Worm (Caenorhabditis elegans) whole organism, mixed stage, embryonic: ENCODE measurements around the gene lmd-3.

Experiments
- bed-3 ChIP-seq: fragments of 200-800 bp; sonication (Bioruptor generic); optimal IDR thresholded peaks from 3 replicates; lab custom pipeline; 2018; ENCODE audit warnings: mild to moderate bottlenecking, missing genetic modification characterization, moderate library complexity, missing compliant biosample characterization
- blmp-1 ChIP-seq: fragments of 150-350 bp; optimal IDR thresholded peaks from 2 replicates; lab custom pipeline; 2014; ENCODE audit warnings: missing biosample characterization, missing genetic modification characterization
- ceh-39 ChIP-seq: fragments of 150-350 bp; optimal IDR thresholded peaks from 2 replicates; lab custom pipeline; 2014; ENCODE audit warnings: missing biosample characterization, missing genetic modification characterization
- ceh-43 ChIP-seq: fragments of 200-800 bp; sonication (Bioruptor generic); optimal IDR thresholded peaks from 2 replicates; lab custom pipeline; 2018; ENCODE audit warnings: mild to moderate bottlenecking, missing genetic modification characterization, moderate library complexity, missing compliant biosample characterization
- ces-1 ChIP-seq: fragments of 150-350 bp; optimal IDR thresholded peaks from 2 replicates; lab custom pipeline; 2014; ENCODE audit warnings: missing biosample characterization, missing genetic modification reagents, missing genetic modification characterization
- cnd-1 ChIP-seq: fragments of 200-800 bp; sonication (Bioruptor generic); optimal IDR thresholded peaks from 2 replicates; lab custom pipeline; 2018; ENCODE audit warnings: mild to moderate bottlenecking, missing genetic modification characterization, missing compliant biosample characterization
- drap-1 ChIP-seq: fragments of 200-800 bp; sonication (Bioruptor generic); optimal IDR thresholded peaks from 3 replicates; lab custom pipeline; 2018; ENCODE audit warnings: mild to moderate bottlenecking, missing genetic modification characterization, missing compliant biosample characterization
- elt-1 ChIP-seq: sonication (generic microtip); optimal IDR thresholded peaks from 2 replicates; lab custom pipeline; 2017; ENCODE audit warnings: missing genetic modification characterization, mild to moderate bottlenecking, missing compliant biosample characterization, antibody characterized with exemption, moderate library complexity, borderline replicate concordance; ENCODE audit not compliant: insufficient read depth
- elt-3 ChIP-seq: fragments of 150-350 bp; optimal IDR thresholded peaks from 2 replicates; lab custom pipeline; 2014; ENCODE audit warnings: missing biosample characterization, missing genetic modification characterization
- flh-1 ChIP-seq: fragments of 200-800 bp; sonication (Bioruptor generic); optimal IDR thresholded peaks from 2 replicates; lab custom pipeline; 2018; ENCODE audit warnings: mild to moderate bottlenecking, missing genetic modification characterization, moderate library complexity, missing compliant biosample characterization
- hlh-1 ChIP-seq: fragments of 150-350 bp; optimal IDR thresholded peaks from 2 replicates; lab custom pipeline; 2014; ENCODE audit warnings: missing biosample characterization, missing genetic modification reagents, missing genetic modification characterization
- lin-32 ChIP-seq: fragments of 200-800 bp; sonication (Bioruptor generic); optimal IDR thresholded peaks from 2 replicates; lab custom pipeline; 2018; ENCODE audit warnings: mild to moderate bottlenecking, missing genetic modification characterization, missing compliant biosample characterization
- lsy-2 ChIP-seq: fragments of 150-350 bp; optimal IDR thresholded peaks from 2 replicates; lab custom pipeline; 2014; ENCODE audit warnings: missing biosample characterization, missing genetic modification characterization
- mab-5 ChIP-seq: fragments of 150-350 bp; optimal IDR thresholded peaks from 2 replicates; lab custom pipeline; 2014; ENCODE audit warnings: missing biosample characterization, missing genetic modification characterization
- mep-1 ChIP-seq: fragments of 150-350 bp; optimal IDR thresholded peaks from 2 replicates; lab custom pipeline; 2017; ENCODE audit warnings: missing biosample characterization, missing genetic modification reagents, missing genetic modification characterization, inconsistent platforms
- mls-2 ChIP-seq: sonication (generic microtip); optimal IDR thresholded peaks from 2 replicates; lab custom pipeline; 2016; ENCODE audit warnings: mild to moderate bottlenecking, missing genetic modification characterization, moderate library complexity, missing compliant biosample characterization
- nhr-2 ChIP-seq: fragments of 150-350 bp; optimal IDR thresholded peaks from 2 replicates; lab custom pipeline; 2014; ENCODE audit warnings: missing biosample characterization, missing genetic modification characterization
- nhr-76 ChIP-seq: sonication (generic microtip); optimal IDR thresholded peaks from 2 replicates; lab custom pipeline; 2017; ENCODE audit warnings: missing biosample characterization, missing genetic modification characterization
- pha-4 ChIP-seq: fragments of 150-350 bp; optimal IDR thresholded peaks from 2 replicates; lab custom pipeline; 2018; ENCODE audit warnings: missing biosample characterization, missing genetic modification reagents, missing genetic modification characterization
- sem-2 ChIP-seq: fragments of 200-800 bp; sonication (Bioruptor generic); optimal IDR thresholded peaks from 2 replicates; lab custom pipeline; 2018; ENCODE audit warnings: mild to moderate bottlenecking, missing genetic modification characterization, missing compliant biosample characterization
- snpc-4 ChIP-seq: fragments of 150-350 bp; optimal IDR thresholded peaks from 2 replicates; lab custom pipeline; 2014; ENCODE audit warnings: missing biosample characterization, missing genetic modification characterization
- sptf-1 ChIP-seq: sonication (generic microtip); optimal IDR thresholded peaks from 2 replicates; lab custom pipeline; 2017; ENCODE audit warnings: mild to moderate bottlenecking, missing genetic modification characterization, moderate library complexity, missing compliant biosample characterization
- unc-120 ChIP-seq: sonication (generic microtip); optimal IDR thresholded peaks from 2 replicates; lab custom pipeline; 2017; ENCODE audit warnings: missing genetic modification characterization, missing compliant biosample characterization; ENCODE audit not compliant: poor library complexity, severe bottlenecking
- unc-39 ChIP-seq: fragments of 150-350 bp; optimal IDR thresholded peaks from 2 replicates; lab custom pipeline; 2014; ENCODE audit warnings: missing biosample characterization, missing genetic modification characterization
- unc-62 ChIP-seq: fragments of 150-350 bp; optimal IDR thresholded peaks from 2 replicates; lab custom pipeline; 2014; ENCODE audit warnings: missing biosample characterization, missing genetic modification reagents, missing genetic modification characterization
- zip-8 ChIP-seq: fragments of 150-350 bp; optimal IDR thresholded peaks from 2 replicates; lab custom pipeline; 2014; ENCODE audit warnings: missing biosample characterization, missing genetic modification characterization
- ztf-11 ChIP-seq: fragments of 150-350 bp; optimal IDR thresholded peaks from 2 replicates; lab custom pipeline; 2014; ENCODE audit warnings: missing biosample characterization, missing genetic modification characterization

The lmd-3 gene

DNA sequence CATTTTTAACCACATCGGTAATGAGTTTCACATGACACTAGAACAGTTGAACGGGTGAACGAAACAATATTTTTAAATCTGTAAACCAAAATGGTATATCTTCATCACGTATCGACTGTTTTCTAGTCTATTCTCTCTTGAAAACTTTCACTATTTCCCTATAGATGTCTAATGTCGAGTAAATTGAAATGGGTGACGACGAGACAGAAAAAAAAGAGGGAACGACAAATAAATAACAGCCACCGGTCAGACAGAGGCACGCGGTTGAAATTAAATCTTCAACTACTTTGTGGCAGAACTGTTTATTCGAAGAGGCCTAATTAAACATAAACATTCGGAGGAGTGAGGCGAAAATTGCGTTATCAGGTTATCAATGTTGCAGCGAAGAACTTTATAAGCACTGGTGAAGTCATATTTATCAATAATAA, 10.2 kb downstream of the lmd-3 start:
- TF ChIP-seq bed-3 (GFP tag; lab: Kevin White, UChicago) (no peak), ceh-43 (GFP tag; lab: Kevin White, UChicago) (no peak), elt-3 (no peak), lsy-2 (tag; lab: Kevin White, UChicago) (no peak), blmp-1 (tag; lab: Kevin White, UChicago) (no peak), snpc-4 (tag; lab: Kevin White, UChicago) (no peak), cnd-1 (tag; lab: Kevin White, UChicago) (no peak), unc-62 (GFP tag; lab: Kevin White, UChicago) (no peak), pha-4 (no peak), hlh-1 (tag; lab: Kevin White, UChicago) (no peak), drap-1 (GFP tag; lab: Kevin White, UChicago) (no peak), nhr-2 (no peak), zip-8 (tag; lab: Kevin White, UChicago) (no peak), sptf-1 (tag; lab: Kevin White, UChicago) (no peak), ceh-39 (tag; lab: Kevin White, UChicago) (no peak), mab-5 (tag; lab: Kevin White, UChicago) (no peak), flh-1 (GFP tag; lab: Kevin White, UChicago) (no peak), ces-1 (GFP tag; lab: Kevin White, UChicago) (no peak)

DNA sequence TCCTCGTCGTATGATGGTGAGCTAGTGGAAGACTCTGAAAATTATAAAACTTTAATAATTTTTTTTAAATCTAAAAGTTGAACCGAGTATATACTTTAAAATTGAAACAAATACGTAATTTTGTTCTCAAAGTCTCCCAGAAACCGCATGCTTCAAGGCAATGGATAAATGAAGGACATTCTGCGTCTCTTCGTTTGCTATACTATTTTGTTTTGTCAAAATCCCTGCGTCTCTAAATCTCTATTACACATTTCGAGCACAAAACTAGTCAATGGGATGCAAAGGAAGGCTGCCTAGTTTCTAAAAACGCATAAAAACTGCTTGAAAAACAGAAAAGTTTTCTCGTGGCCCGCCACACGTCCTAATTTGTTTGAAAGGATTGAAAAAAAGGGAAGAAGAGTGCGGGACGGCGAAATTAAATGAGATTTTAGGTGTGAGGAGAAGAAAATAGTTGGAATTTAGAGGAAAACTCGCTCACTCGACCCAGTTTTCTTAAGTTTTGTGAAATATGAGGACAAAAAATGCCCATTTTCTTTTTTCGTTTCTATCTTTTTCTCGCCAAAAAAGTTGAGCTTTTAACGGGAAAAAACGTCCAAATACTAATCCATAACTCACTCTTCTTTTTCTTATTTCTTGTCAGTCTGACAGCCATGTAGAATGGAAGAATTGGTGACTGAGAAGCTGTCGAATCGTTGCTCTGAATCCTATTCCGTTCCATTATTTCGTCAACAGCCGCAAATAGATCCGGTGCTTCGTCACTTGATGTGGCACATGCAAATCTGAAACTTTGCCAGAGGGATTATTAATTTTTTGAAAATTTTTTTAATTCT, 15.8 kb downstream of the lmd-3 start:
- peak; percentile 78 for TF ChIP-seq ces-1 (GFP tag; lab: Kevin White, UChicago)
- peak; percentile 3 for TF ChIP-seq lsy-2 (tag; lab: Kevin White, UChicago)
- no peak for TF ChIP-seq lin-32 (GFP tag; lab: Kevin White, UChicago)
- TF ChIP-seq unc-120 (tag; lab: Kevin White, UChicago), result peak; percentile 2

DNA sequence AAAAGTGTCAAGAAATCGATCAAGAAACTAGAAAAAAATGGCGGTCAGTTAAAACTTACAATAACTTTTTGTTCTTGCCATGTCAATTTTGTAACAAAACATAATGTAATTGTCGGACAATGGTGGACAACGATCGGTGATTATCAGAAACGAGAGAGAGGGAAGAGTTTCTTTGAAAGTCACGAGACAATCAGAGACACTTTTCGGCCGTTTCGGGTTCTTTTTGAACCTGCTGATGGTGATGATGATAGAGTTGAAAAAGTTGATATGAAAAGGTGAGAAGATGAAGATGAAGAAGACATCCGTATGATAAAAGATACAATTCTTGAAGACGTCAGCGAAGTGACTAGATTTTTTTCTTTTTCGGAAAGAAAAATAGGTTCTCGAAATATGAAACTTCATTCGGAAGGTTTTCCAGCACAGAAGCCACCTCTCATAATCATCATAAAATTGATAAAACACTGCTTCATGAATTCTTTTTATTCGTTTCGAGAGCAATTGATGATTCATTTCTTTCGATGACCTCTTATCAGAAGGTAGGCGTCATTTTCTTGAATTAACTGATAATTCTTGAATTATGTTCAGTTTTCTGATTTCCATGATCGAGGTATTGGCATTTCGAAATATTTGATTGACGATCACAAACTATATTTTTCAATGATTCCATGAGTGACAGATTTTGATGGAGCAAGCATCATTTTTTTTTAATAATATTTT, 17.7 kb downstream of the lmd-3 start:
- no peak for TF ChIP-seq ceh-39 (tag; lab: Kevin White, UChicago)
- TF ChIP-seq nhr-2, result no peak
- TF ChIP-seq mab-5 (tag; lab: Kevin White, UChicago), result no peak
- TF ChIP-seq ztf-11 (tag; lab: Kevin White, UChicago), result no peak
- TF ChIP-seq bed-3 (GFP tag; lab: Kevin White, UChicago), result no peak
- no peak for TF ChIP-seq sem-2 (GFP tag; lab: Kevin White, UChicago)
- no peak for TF ChIP-seq unc-62 (GFP tag; lab: Kevin White, UChicago)
- TF ChIP-seq drap-1 (GFP tag; lab: Kevin White, UChicago), result no peak
- TF ChIP-seq lin-32 (GFP tag; lab: Kevin White, UChicago), result no peak
- no peak for TF ChIP-seq unc-39
- no peak for TF ChIP-seq flh-1 (GFP tag; lab: Kevin White, UChicago)
- no peak for TF ChIP-seq mep-1 (tag; lab: Kevin White, UChicago)
- no peak for TF ChIP-seq unc-120 (tag; lab: Kevin White, UChicago)
- TF ChIP-seq elt-1, result no peak
- TF ChIP-seq snpc-4 (tag; lab: Kevin White, UChicago), result no peak
- no peak for TF ChIP-seq mls-2

DNA sequence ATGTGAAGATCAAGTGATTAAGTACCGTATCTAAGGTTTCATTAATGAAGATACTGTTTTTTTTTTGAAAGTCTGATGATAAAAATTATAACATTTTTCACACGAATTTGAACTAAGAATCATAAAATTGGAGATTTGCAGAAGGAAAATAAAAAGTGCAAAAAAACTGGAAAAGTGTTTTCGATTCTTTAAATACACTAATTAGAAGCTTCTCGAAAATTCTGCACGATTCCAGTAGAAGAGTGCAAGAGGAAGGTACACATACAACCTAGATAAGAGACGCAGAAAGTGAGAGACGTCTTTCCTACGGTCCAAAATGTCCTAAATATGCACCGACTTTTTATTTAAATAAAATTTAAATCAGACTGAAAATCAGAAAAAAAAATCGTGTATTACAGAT, 18.4 kb downstream of the lmd-3 start:
- TF ChIP-seq snpc-4 (tag; lab: Kevin White, UChicago) (no peak), nhr-76 (tag; lab: Kevin White, UChicago) (no peak), pha-4 (peak; percentile 5), zip-8 (tag; lab: Kevin White, UChicago) (no peak), bed-3 (GFP tag; lab: Kevin White, UChicago) (no peak), ces-1 (GFP tag; lab: Kevin White, UChicago) (peak; percentile 56), elt-3 (no peak), hlh-1 (tag; lab: Kevin White, UChicago) (no peak), blmp-1 (tag; lab: Kevin White, UChicago) (no peak), unc-120 (tag; lab: Kevin White, UChicago) (no peak), sptf-1 (tag; lab: Kevin White, UChicago) (no peak), sem-2 (GFP tag; lab: Kevin White, UChicago) (no peak)
